Fruit fly (Drosophila melanogaster) whole organism, embryonic: ENCODE data around the gene TfIIFbeta.
A peak's percentile ranks its signal among the peaks of the same experiment; 100 is the strongest.

Experiments used
- Atf3 ChIP-seq: fragments of 200-800 bp; sonication (Bioruptor generic); optimal IDR thresholded peaks from 3 replicates; lab custom pipeline; 2016; ENCODE audit warnings: missing biosample characterization, missing genetic modification characterization
- B-H2 ChIP-seq: fragments of 200-800 bp; sonication (Bioruptor generic); optimal IDR thresholded peaks from 2 replicates; lab custom pipeline; 2018; ENCODE audit warnings: missing biosample characterization, mild to moderate bottlenecking, missing genetic modification characterization
- CG10267 ChIP-seq: fragments of 200-800 bp; sonication (Bioruptor generic); optimal IDR thresholded peaks from 2 replicates; lab custom pipeline; 2018; ENCODE audit warnings: missing biosample characterization, mild to moderate bottlenecking, missing genetic modification characterization, moderate library complexity
- CG10654 ChIP-seq: fragments of 200-800 bp; sonication (Bioruptor generic); optimal IDR thresholded peaks from 2 replicates; lab custom pipeline; 2016; ENCODE audit warnings: missing biosample characterization, missing genetic modification characterization
- CG10959 ChIP-seq: fragments of 200-800 bp; sonication (Bioruptor generic); IDR thresholded peaks from 2 replicates; pipeline ENCODE4 v1.3.6; 2022; ENCODE audit warnings: missing biosample characterization, missing genetic modification characterization
- CG11398 ChIP-seq: fragments of 200-800 bp; sonication (Bioruptor generic); optimal IDR thresholded peaks from 2 replicates; lab custom pipeline; 2016; ENCODE audit warnings: missing biosample characterization, missing genetic modification characterization
- CG12104 ChIP-seq: fragments of 200-800 bp; sonication (Bioruptor generic); optimal IDR thresholded peaks from 3 replicates; lab custom pipeline; 2016; ENCODE audit warnings: missing biosample characterization, missing genetic modification characterization
- CG12155 ChIP-seq: fragments of 200-800 bp; sonication (Bioruptor generic); optimal IDR thresholded peaks from 3 replicates; lab custom pipeline; 2016; ENCODE audit warnings: missing biosample characterization, missing genetic modification characterization
- CG12219 ChIP-seq: fragments of 200-800 bp; sonication (Bioruptor generic); optimal IDR thresholded peaks from 3 replicates; lab custom pipeline; 2018; ENCODE audit warnings: missing biosample characterization, mild to moderate bottlenecking, missing genetic modification characterization
- CG12391 ChIP-seq: fragments of 200-800 bp; sonication (Bioruptor generic); optimal IDR thresholded peaks from 3 replicates; lab custom pipeline; 2018; ENCODE audit warnings: missing biosample characterization, mild to moderate bottlenecking, missing genetic modification characterization, moderate library complexity
- CG13123 ChIP-seq: fragments of 200-800 bp; sonication (Bioruptor generic); optimal IDR thresholded peaks from 2 replicates; lab custom pipeline; 2016; ENCODE audit warnings: missing biosample characterization, missing genetic modification characterization
- CG13296 ChIP-seq: fragments of 200-800 bp; sonication (Bioruptor generic); optimal IDR thresholded peaks from 3 replicates; lab custom pipeline; 2018; ENCODE audit warnings: missing biosample characterization, mild to moderate bottlenecking, missing genetic modification characterization
- CG14860 ChIP-seq: fragments of 200-800 bp; sonication (Bioruptor generic); IDR thresholded peaks from 3 replicates; pipeline ENCODE4 v1.3.6; 2022; ENCODE audit warnings: missing biosample characterization, missing genetic modification characterization; ENCODE audit not compliant: partially characterized antibody
- CG1603 ChIP-seq: fragments of 200-800 bp; sonication (Bioruptor generic); optimal IDR thresholded peaks from 2 replicates; lab custom pipeline; 2019; ENCODE audit warnings: missing biosample characterization, mild to moderate bottlenecking, missing genetic modification characterization, moderate library complexity
- CG16813 ChIP-seq: fragments of 200-800 bp; sonication (Bioruptor generic); IDR thresholded peaks from 3 replicates; pipeline ENCODE4 v1.3.6; 2022; ENCODE audit warnings: missing biosample characterization, missing genetic modification characterization; ENCODE audit not compliant: partially characterized antibody
- CG17912 ChIP-seq: fragments of 200-800 bp; sonication (Bioruptor generic); optimal IDR thresholded peaks from 2 replicates; lab custom pipeline; 2018; ENCODE audit warnings: missing biosample characterization, mild to moderate bottlenecking, missing genetic modification characterization
- CG3838 ChIP-seq: fragments of 200-800 bp; sonication (Bioruptor generic); optimal IDR thresholded peaks from 3 replicates; lab custom pipeline; 2016; ENCODE audit warnings: missing biosample characterization, missing genetic modification characterization
- CG6791 ChIP-seq: fragments of 200-800 bp; sonication (Bioruptor generic); IDR thresholded peaks from 3 replicates; pipeline ENCODE4 v1.3.6; 2022; ENCODE audit warnings: missing biosample characterization, missing genetic modification characterization; ENCODE audit not compliant: partially characterized antibody
- CG9932 ChIP-seq: fragments of 200-800 bp; sonication (Bioruptor generic); IDR thresholded peaks from 2 replicates; pipeline ENCODE4 v1.3.6; 2022; ENCODE audit warnings: missing biosample characterization, missing genetic modification characterization
- CTCF ChIP-seq: fragments of 200-800 bp; sonication (Bioruptor generic); optimal IDR thresholded peaks from 2 replicates; lab custom pipeline; 2017; ENCODE audit warnings: missing biosample characterization, mild to moderate bottlenecking, missing genetic modification characterization, moderate library complexity
- CoRest ChIP-seq: fragments of 200-800 bp; sonication (Bioruptor generic); optimal IDR thresholded peaks from 3 replicates; lab custom pipeline; 2018; ENCODE audit warnings: missing biosample characterization, mild to moderate bottlenecking, missing genetic modification characterization, moderate library complexity
- Dref ChIP-seq: fragments of 200-800 bp; sonication (Bioruptor generic); IDR thresholded peaks from 2 replicates; pipeline ENCODE4 v1.3.6; 2022; ENCODE audit warnings: missing biosample characterization, missing genetic modification characterization
- Ets65A ChIP-seq: fragments of 200-800 bp; sonication (Bioruptor generic); peaks from one replicate; lab custom pipeline; 2016; ENCODE audit warnings: missing biosample characterization, missing genetic modification characterization
- HmgD ChIP-seq: fragments of 200-800 bp; sonication (Bioruptor generic); optimal IDR thresholded peaks from 3 replicates; lab custom pipeline; 2016; ENCODE audit warnings: missing biosample characterization, missing genetic modification characterization
- Hr78 ChIP-seq, 2 experiments: fragments of 200-800 bp in 1 of 2; fragments of >200 bp in 1 of 2; sonication (Bioruptor generic) in 1 of 2; optimal IDR thresholded peaks; 2 replicates each; lab custom pipeline; 2017 to 2019; ENCODE audit warnings: missing biosample characterization in 2 of 2, missing genetic modification characterization in 2 of 2, mild to moderate bottlenecking in 1 of 2, moderate library complexity in 1 of 2
- Opbp ChIP-seq: fragments of 200-800 bp; sonication (Bioruptor generic); IDR thresholded peaks from 3 replicates; pipeline ENCODE4 v1.3.6; 2022; ENCODE audit warnings: missing biosample characterization, missing genetic modification characterization; ENCODE audit not compliant: partially characterized antibody
- Rfx ChIP-seq: fragments of 200-800 bp; sonication (Bioruptor generic); IDR thresholded peaks from 2 replicates; pipeline ENCODE4 v1.3.6; 2022; ENCODE audit warnings: missing biosample characterization, missing genetic modification characterization
- Rx ChIP-seq: fragments of 200-800 bp; sonication (Bioruptor generic); IDR thresholded peaks from 2 replicates; pipeline ENCODE4 v1.3.6; 2022; ENCODE audit warnings: missing biosample characterization, missing genetic modification characterization
- Scr ChIP-seq: fragments of 200-800 bp; sonication (Bioruptor generic); IDR thresholded peaks from 2 replicates; pipeline ENCODE4 v1.3.6; 2022; ENCODE audit warnings: missing biosample characterization, missing genetic modification characterization; ENCODE audit not compliant: partially characterized antibody
- Sin3A ChIP-seq: fragments of >200 bp; optimal IDR thresholded peaks from 2 replicates; lab custom pipeline; 2018
- Sry-δ ChIP-seq: fragments of 200-800 bp; sonication (Bioruptor generic); optimal IDR thresholded peaks from 2 replicates; lab custom pipeline; 2016; ENCODE audit warnings: missing biosample characterization, missing genetic modification characterization
- amos ChIP-seq: fragments of 200-800 bp; sonication (Bioruptor generic); IDR thresholded peaks from 2 replicates; pipeline ENCODE4 v1.3.6; 2022; ENCODE audit warnings: missing biosample characterization, missing genetic modification characterization; ENCODE audit not compliant: partially characterized antibody
- az2 ChIP-seq: fragments of 200-800 bp; sonication (Bioruptor generic); optimal IDR thresholded peaks from 3 replicates; lab custom pipeline; 2016; ENCODE audit warnings: missing biosample characterization, missing genetic modification characterization
- bbx ChIP-seq: fragments of 200-800 bp; sonication (Bioruptor generic); IDR thresholded peaks from 2 replicates; pipeline ENCODE4 v1.3.6; 2022; ENCODE audit warnings: missing biosample characterization, missing genetic modification characterization; ENCODE audit not compliant: partially characterized antibody
- chif ChIP-seq, 2 experiments: fragments of 200-800 bp; sonication (Bioruptor generic); optimal IDR thresholded peaks; 3 replicates each; lab custom pipeline; 2016; ENCODE audit warnings: missing biosample characterization in 2 of 2, missing genetic modification characterization in 2 of 2
- croc ChIP-seq: fragments of 200-800 bp; sonication (Bioruptor generic); conservative IDR thresholded peaks from 3 replicates; pipeline ENCODE4 v1.3.6; 2022; ENCODE audit warnings: missing biosample characterization, missing genetic modification characterization
- crp ChIP-seq, 2 experiments: fragments of 200-800 bp; sonication (Bioruptor generic); optimal IDR thresholded peaks; 2 replicates in 1 of 2; 3 replicates in 1 of 2; lab custom pipeline; 2017; ENCODE audit warnings: missing biosample characterization in 2 of 2, missing genetic modification characterization in 2 of 2, mild to moderate bottlenecking in 1 of 2, moderate library complexity in 1 of 2
- dm ChIP-seq: fragments of 200-800 bp; sonication (Bioruptor generic); optimal IDR thresholded peaks from 3 replicates; lab custom pipeline; 2016; ENCODE audit warnings: missing biosample characterization, missing genetic modification characterization
- gsb ChIP-seq: fragments of 200-800 bp; sonication (Bioruptor generic); IDR thresholded peaks from 2 replicates; pipeline ENCODE4 v1.3.6; 2022; ENCODE audit warnings: missing biosample characterization, missing genetic modification characterization
- hb ChIP-seq: fragments of 200-800 bp; sonication (Bioruptor generic); IDR thresholded peaks from 3 replicates; pipeline ENCODE4 v1.3.6; 2022; ENCODE audit warnings: missing biosample characterization, missing genetic modification characterization; ENCODE audit not compliant: partially characterized antibody
- jigr1 ChIP-seq: fragments of 200-800 bp; sonication (Bioruptor generic); IDR thresholded peaks from 3 replicates; pipeline ENCODE4 v1.3.6; 2022; ENCODE audit warnings: missing biosample characterization, missing genetic modification characterization
- lilli ChIP-seq: fragments of 200-800 bp; sonication (Bioruptor generic); optimal IDR thresholded peaks from 3 replicates; lab custom pipeline; 2016; ENCODE audit warnings: missing biosample characterization, missing genetic modification characterization
- nau ChIP-seq: fragments of 200-800 bp; sonication (Bioruptor generic); optimal IDR thresholded peaks from 3 replicates; lab custom pipeline; 2017; ENCODE audit warnings: missing biosample characterization, mild to moderate bottlenecking, missing genetic modification characterization, missing genetic modification reagents
- nerfin-2 ChIP-seq: fragments of 200-800 bp; sonication (Bioruptor generic); IDR thresholded peaks from 2 replicates; pipeline ENCODE4 v1.3.6; 2022; ENCODE audit warnings: missing biosample characterization, missing genetic modification characterization; ENCODE audit not compliant: partially characterized antibody
- oc ChIP-seq: fragments of 200-800 bp; sonication (Bioruptor generic); optimal IDR thresholded peaks from 2 replicates; lab custom pipeline; 2018; ENCODE audit warnings: missing biosample characterization, mild to moderate bottlenecking, missing genetic modification characterization, moderate library complexity
- phol ChIP-seq: fragments of 200-800 bp; sonication (Bioruptor generic); optimal IDR thresholded peaks from 3 replicates; lab custom pipeline; 2018; ENCODE audit warnings: missing biosample characterization, mild to moderate bottlenecking, missing genetic modification characterization, moderate library complexity
- pum ChIP-seq: fragments of 200-800 bp; sonication (Bioruptor generic); optimal IDR thresholded peaks from 2 replicates; lab custom pipeline; 2016; ENCODE audit warnings: missing biosample characterization, missing genetic modification characterization
- sens ChIP-seq: fragments of 200-800 bp; sonication (Bioruptor generic); peaks from one replicate; lab custom pipeline; 2016; ENCODE audit warnings: missing biosample characterization, missing genetic modification characterization
- sna ChIP-seq: fragments of 200-800 bp; sonication (Bioruptor generic); IDR thresholded peaks from 2 replicates; pipeline ENCODE4 v1.3.6; 2022; ENCODE audit warnings: missing biosample characterization, missing genetic modification characterization; ENCODE audit not compliant: partially characterized antibody
- so ChIP-seq: fragments of 200-800 bp; sonication (Bioruptor generic); IDR thresholded peaks from 3 replicates; pipeline ENCODE4 v1.3.6; 2022; ENCODE audit warnings: missing biosample characterization, missing genetic modification characterization
- unc-4 ChIP-seq: fragments of 200-800 bp; sonication (Bioruptor generic); IDR thresholded peaks from 2 replicates; pipeline ENCODE4 v1.3.6; 2022; ENCODE audit warnings: missing biosample characterization, missing genetic modification characterization; ENCODE audit not compliant: partially characterized antibody

The TfIIFbeta gene

DNA sequence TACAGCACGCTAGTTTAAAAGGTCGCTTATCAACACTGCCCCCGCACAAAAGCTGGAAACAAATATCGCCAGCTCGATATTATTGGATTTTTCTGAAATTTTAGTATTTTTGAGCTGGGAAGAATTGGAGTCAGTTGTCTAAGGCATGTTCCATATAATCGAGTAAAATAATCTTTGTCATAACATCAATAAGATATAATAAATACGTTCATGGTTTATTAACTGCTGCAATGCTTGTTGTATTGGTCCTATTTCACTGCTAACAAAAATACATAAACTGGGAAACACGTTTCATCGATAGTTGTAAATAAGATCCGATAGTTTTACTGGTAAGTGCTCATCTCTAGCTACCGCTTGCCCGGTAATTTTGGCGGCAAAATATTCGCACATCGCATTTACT is 20.6 kb upstream of the TfIIFbeta start, which contains the start of the genes Art1 and Mcm5 (continued):
- TF ChIP-seq Atf3, result peak; percentile 35
- peak; percentile 12 for TF ChIP-seq CG13123
- no peak for TF ChIP-seq CG3838
- peak; percentile 80 for TF ChIP-seq Opbp
- TF ChIP-seq Rfx (GFP tag; lab: Robert Waterston, UW), result peak; percentile 53
- no peak for TF ChIP-seq CG12219
- TF ChIP-seq CG10267, result peak; percentile 98
- peak; percentile 7 for TF ChIP-seq B-H2
- peak; percentile 39 for TF ChIP-seq CTCF (GFP tag; lab: Kevin White, UChicago)
- TF ChIP-seq sens (GFP tag; lab: Kevin White, UChicago), result peak; percentile 85
- TF ChIP-seq CG16813 (GFP tag; lab: Robert Waterston, UW), result peak; percentile 96
- peak; percentile 3 for TF ChIP-seq CG13296 (GFP tag; lab: Kevin White, UChicago)
- no peak for TF ChIP-seq CG10959
- peak; percentile 91 for TF ChIP-seq hb (GFP tag; lab: Robert Waterston, UW)
- peak; percentile 86 for TF ChIP-seq amos (GFP tag; lab: Robert Waterston, UW)
- TF ChIP-seq CG12104 (GFP tag; lab: Kevin White, UChicago), result peak; percentile 30
- TF ChIP-seq nau (GFP tag; lab: Kevin White, UChicago), result no peak
- TF ChIP-seq phol, result peak; percentile 67
- TF ChIP-seq so (GFP tag; lab: Robert Waterston, UW), result no peak
- peak; percentile 75 for TF ChIP-seq CG9932
- TF ChIP-seq croc (GFP tag; lab: Robert Waterston, UW), result peak; percentile 17; the same call in 1 of the 3 replicates
- no peak for TF ChIP-seq gsb (GFP tag; lab: Robert Waterston, UW)
- no peak for TF ChIP-seq Hr78 (GFP tag; optimal IDR thresholded peaks at IDR 0.05; lab: Kevin White, UChicago)
- TF ChIP-seq nerfin-2 (GFP tag; lab: Robert Waterston, UW), result peak; percentile 83
- TF ChIP-seq sna, result peak; percentile 97
- peak; percentile 92 for TF ChIP-seq dm (GFP tag; lab: Kevin White, UChicago)
- peak; percentile 61 for TF ChIP-seq CG12155 (GFP tag; lab: Kevin White, UChicago)
- TF ChIP-seq lilli (GFP tag; lab: Kevin White, UChicago), result peak; percentile 66
- peak; percentile 97 for TF ChIP-seq Sry-δ (GFP tag; lab: Kevin White, UChicago)
- TF ChIP-seq Sin3A (lab: Kevin White, UChicago), result peak; percentile 99
- no peak for TF ChIP-seq Rx
- TF ChIP-seq pum (GFP tag; lab: Kevin White, UChicago), result peak; percentile 17
- peak; percentile 85; the same call in 2 of the 3 replicates for TF ChIP-seq CG6791 (GFP tag; lab: Robert Waterston, UW)
- peak; percentile 51 for TF ChIP-seq Dref (GFP tag; lab: Robert Waterston, UW)
- peak; percentile 8 for TF ChIP-seq CG11398 (GFP tag; lab: Kevin White, UChicago)
- no peak for TF ChIP-seq CG17912 (GFP tag; lab: Kevin White, UChicago)
- TF ChIP-seq CG14860 (GFP tag; lab: Robert Waterston, UW), result peak; percentile 90
- TF ChIP-seq crp (GFP tag; optimal IDR thresholded peaks at IDR 0.05; lab: Kevin White, UChicago), result peak in 1 of 2 experiments; percentile 49
- peak; percentile 23 for TF ChIP-seq CG10654 (GFP tag; lab: Kevin White, UChicago)
- peak; percentile 90 for TF ChIP-seq Ets65A
- TF ChIP-seq unc-4, result peak; percentile 92
- no peak for TF ChIP-seq oc (tag; lab: Kevin White, UChicago)
- peak; percentile 26 for TF ChIP-seq CG1603 (tag; lab: Kevin White, UChicago)
- TF ChIP-seq CoRest (tag; lab: Kevin White, UChicago), result peak; percentile 80
- TF ChIP-seq Scr (GFP tag; lab: Robert Waterston, UW), result peak; percentile 97
- TF ChIP-seq bbx (GFP tag; lab: Robert Waterston, UW), result peak; percentile 80
- TF ChIP-seq HmgD (GFP tag; lab: Kevin White, UChicago), result no peak
- peak; percentile 17 for TF ChIP-seq az2 (GFP tag; lab: Kevin White, UChicago)
- no peak for TF ChIP-seq jigr1 (GFP tag; lab: Robert Waterston, UW)
- peak in 1 of 2 experiments; percentile 20 for TF ChIP-seq chif (GFP tag; optimal IDR thresholded peaks at IDR 0.05; lab: Kevin White, UChicago)
- peak; percentile 51 for TF ChIP-seq CG12391 (tag; lab: Kevin White, UChicago)
